Fruit fly (Drosophila melanogaster) whole organism, embryonic: Measurements from ENCODE around the gene CG46439.

Experiments used
- CG10267 ChIP-seq: fragments of 200-800 bp; sonication (Bioruptor generic); optimal IDR thresholded peaks from 2 replicates; lab custom pipeline; 2018; ENCODE audit warnings: missing biosample characterization, mild to moderate bottlenecking, missing genetic modification characterization, moderate library complexity
- CG13123 ChIP-seq: fragments of 200-800 bp; sonication (Bioruptor generic); optimal IDR thresholded peaks from 2 replicates; lab custom pipeline; 2016; ENCODE audit warnings: missing biosample characterization, missing genetic modification characterization
- CG14965 ChIP-seq: fragments of 200-800 bp; sonication (Bioruptor generic); optimal IDR thresholded peaks from 2 replicates; lab custom pipeline; 2016; ENCODE audit warnings: missing biosample characterization, missing genetic modification characterization, borderline replicate concordance
- CG15601 ChIP-seq: fragments of 200-800 bp; sonication (Bioruptor generic); optimal IDR thresholded peaks from 3 replicates; lab custom pipeline; 2019; ENCODE audit warnings: missing biosample characterization, mild to moderate bottlenecking, missing genetic modification characterization, moderate library complexity
- CG32532 ChIP-seq: fragments of 200-800 bp; sonication (Bioruptor generic); IDR thresholded peaks from 2 replicates; pipeline ENCODE4 v1.3.6; 2022; ENCODE audit warnings: missing biosample characterization, missing genetic modification characterization
- CG6689 ChIP-seq: fragments of 200-800 bp; sonication (Bioruptor generic); IDR thresholded peaks from 2 replicates; pipeline ENCODE4 v1.3.6; 2022; ENCODE audit warnings: missing biosample characterization, missing genetic modification characterization
- CHES-1-like ChIP-seq: fragments of 200-800 bp; sonication (Bioruptor generic); optimal IDR thresholded peaks from 2 replicates; lab custom pipeline; 2016; ENCODE audit warnings: missing biosample characterization, missing genetic modification characterization
- Drgx ChIP-seq: fragments of 200-800 bp; sonication (Bioruptor generic); IDR thresholded peaks from 2 replicates; pipeline ENCODE4 v1.3.6; 2022; ENCODE audit warnings: missing biosample characterization, missing genetic modification characterization
- Trl ChIP-seq, 3 experiments: fragments of >200 bp in 2 of 3; fragments of 200-800 bp in 1 of 3; sonication (Bioruptor generic) in 1 of 3; optimal IDR thresholded peaks; 2 replicates in 1 of 3; 3 replicates in 2 of 3; lab custom pipeline; 2016 to 2017; ENCODE audit warnings: missing biosample characterization in 1 of 3, missing genetic modification characterization in 1 of 3
- croc ChIP-seq: fragments of 200-800 bp; sonication (Bioruptor generic); conservative IDR thresholded peaks from 3 replicates; pipeline ENCODE4 v1.3.6; 2022; ENCODE audit warnings: missing biosample characterization, missing genetic modification characterization
- ind ChIP-seq: fragments of 200-800 bp; sonication (Bioruptor generic); optimal IDR thresholded peaks from 3 replicates; lab custom pipeline; 2016; ENCODE audit warnings: missing biosample characterization, missing genetic modification characterization
- lola ChIP-seq, 3 experiments: fragments of >200 bp in 2 of 3; fragments of 200-800 bp in 1 of 3; sonication (Bioruptor generic) in 1 of 3; optimal IDR thresholded peaks; 2 replicates each; lab custom pipeline; 2017 to 2019; ENCODE audit warnings: missing biosample characterization in 3 of 3, missing genetic modification characterization in 3 of 3, mild to moderate bottlenecking in 1 of 3, moderate library complexity in 1 of 3
- peb ChIP-seq: fragments of 200-800 bp; sonication (Bioruptor generic); IDR thresholded peaks from 2 replicates; pipeline ENCODE4 v1.3.6; 2022; ENCODE audit warnings: missing biosample characterization, missing genetic modification characterization
- stc ChIP-seq: fragments of 200-800 bp; sonication (Bioruptor generic); IDR thresholded peaks from 2 replicates; pipeline ENCODE4 v1.3.6; 2022; ENCODE audit warnings: missing biosample characterization, missing genetic modification characterization

dm6 chr3L:11109454-11109853 lies 13.4 kb upstream of the CG46439 start, which contains the start of the genes CG34012 and emei:
- TF ChIP-seq CG14965 (GFP tag; lab: Kevin White, UChicago): no peak
- TF ChIP-seq CG15601: no peak
- no peak for TF ChIP-seq stc (GFP tag; lab: Robert Waterston, UW)
- TF ChIP-seq Trl (optimal IDR thresholded peaks at IDR 0.05; lab: Kevin White, UChicago): no peak
- TF ChIP-seq Trl (GFP tag; optimal IDR thresholded peaks at IDR 0.05; lab: Kevin White, UChicago): no peak
- TF ChIP-seq CG13123: no peak
- TF ChIP-seq CG32532 (GFP tag; lab: Robert Waterston, UW): no peak
- no peak for TF ChIP-seq ind (GFP tag; lab: Kevin White, UChicago)
- no peak for TF ChIP-seq Drgx (GFP tag; lab: Robert Waterston, UW)
- TF ChIP-seq CG10267 (tag; lab: Kevin White, UChicago): peak; percentile 10
- no peak for TF ChIP-seq lola (GFP tag; optimal IDR thresholded peaks at IDR 0.05; lab: Kevin White, UChicago)
- TF ChIP-seq peb (GFP tag; lab: Robert Waterston, UW): no peak
- TF ChIP-seq CHES-1-like: no peak
- no peak for TF ChIP-seq croc (GFP tag; lab: Robert Waterston, UW)
- no peak for TF ChIP-seq CG6689
